Worm (Caenorhabditis elegans) whole organism, L1 larva: ENCODE measurements around the gene nhr-133.

Source experiments
- mdl-1 ChIP-seq, 2 experiments: fragments of 150-350 bp; optimal IDR thresholded peaks; 2 replicates each; lab custom pipeline; 2014 to 2017; ENCODE audit warnings: missing biosample characterization in 2 of 2, missing genetic modification characterization in 2 of 2, inconsistent platforms in 1 of 2
- nhr-11 ChIP-seq: fragments of 150-350 bp; optimal IDR thresholded peaks from 2 replicates; lab custom pipeline; 2014; ENCODE audit warnings: missing biosample characterization, missing genetic modification characterization

DNA sequence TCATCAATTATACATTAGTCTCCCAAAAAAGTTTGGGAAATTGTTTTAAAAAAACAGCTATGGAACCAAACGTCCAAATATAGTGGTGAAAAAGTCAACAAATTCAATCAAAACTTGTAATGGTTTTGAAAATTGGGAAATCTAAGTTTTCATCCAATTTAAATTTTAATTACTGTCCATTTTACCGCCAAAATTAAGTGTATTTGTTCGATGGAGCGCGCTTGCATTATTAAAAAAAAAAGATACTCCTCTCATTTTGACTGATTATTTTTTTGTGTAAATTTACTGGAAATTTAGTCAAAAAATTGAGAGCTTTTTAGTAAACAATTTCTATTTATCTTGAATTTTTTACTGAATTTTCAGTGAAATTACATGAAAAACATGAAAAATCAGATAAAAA is 37.5 kb downstream of the nhr-133 start:
- TF ChIP-seq mdl-1 (tag; optimal IDR thresholded peaks at IDR 0.05; lab: Kevin White, UChicago) (no peak), nhr-11 (tag; lab: Kevin White, UChicago) (no peak)
